Worm (Caenorhabditis elegans): Measurements from ENCODE around the gene tag-340.

Gene tag-340

DNA sequence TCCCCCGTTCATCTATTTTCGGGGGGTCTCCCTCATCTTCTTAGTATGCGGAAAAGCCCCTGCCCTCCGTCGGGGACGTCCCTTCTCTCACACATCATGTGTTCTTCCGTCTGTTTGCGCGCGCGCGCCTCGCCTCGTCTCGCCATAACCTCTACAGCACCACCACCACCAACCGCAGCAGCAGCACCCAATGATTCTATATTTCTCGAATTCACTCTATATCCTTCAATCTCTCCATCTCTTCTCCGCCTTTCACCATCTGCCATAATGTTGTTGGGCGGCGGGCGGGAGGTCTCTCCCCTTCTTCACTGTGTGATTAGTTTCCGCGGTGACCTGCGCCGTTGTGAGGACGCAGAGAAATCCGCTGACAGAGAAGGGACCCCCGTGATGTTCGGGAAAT is 47.0 kb downstream of the tag-340 start (continued):
- TF ChIP-seq nhr-237 (tag; optimal IDR thresholded peaks at IDR 0.05) (no peak), C34F6.9 (tag; optimal IDR thresholded peaks at IDR 0.05) (no peak), alr-1 (tag; optimal IDR thresholded peaks at IDR 0.05) (no peak), nhr-21 (tag; optimal IDR thresholded peaks at IDR 0.05) (no peak), egl-27 (tag; optimal IDR thresholded peaks at IDR 0.05) (no peak), sem-4 (tag; optimal IDR thresholded peaks at IDR 0.05) (no peak), nhr-10 (tag; optimal IDR thresholded peaks at IDR 0.05) (no peak), nhr-77 (tag; optimal IDR thresholded peaks at IDR 0.05) (no peak), F13H6.1 (tag; optimal IDR thresholded peaks at IDR 0.05) (peak; percentile 29), nhr-12 (tag; optimal IDR thresholded peaks at IDR 0.05) (no peak)

DNA sequence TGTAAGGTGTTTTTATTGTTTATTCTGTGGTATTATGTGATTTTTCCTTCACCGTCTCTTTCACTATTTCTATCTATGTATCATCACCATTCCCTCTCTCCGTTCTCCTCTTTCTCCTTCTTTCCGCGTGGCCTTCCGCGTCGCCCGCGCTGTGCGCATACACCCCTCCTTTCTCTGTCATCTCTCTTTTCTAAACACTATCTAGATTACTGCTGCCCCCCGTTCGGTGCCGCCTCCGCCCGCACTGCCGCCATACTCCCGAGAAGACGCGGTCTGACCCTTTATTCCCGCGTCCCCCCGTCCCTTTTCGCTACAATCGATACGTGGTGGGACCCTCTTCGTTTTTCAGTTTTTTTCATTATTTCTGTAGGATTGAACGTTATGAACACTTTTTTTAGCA is 48.3 kb downstream of the tag-340 start:
- no peak for TF ChIP-seq nhr-25 (tag; optimal IDR thresholded peaks at IDR 0.05)
- no peak for TF ChIP-seq peb-1 (tag; optimal IDR thresholded peaks at IDR 0.05)
- TF ChIP-seq C34F6.9 (tag; optimal IDR thresholded peaks at IDR 0.05), result no peak
- TF ChIP-seq nhr-237 (tag; optimal IDR thresholded peaks at IDR 0.05), result no peak
- no peak for TF ChIP-seq snpc-4 (tag; optimal IDR thresholded peaks at IDR 0.05)
- no peak for TF ChIP-seq zag-1 (tag; optimal IDR thresholded peaks at IDR 0.05)
- no peak for TF ChIP-seq nhr-129 (tag; optimal IDR thresholded peaks at IDR 0.05)
- no peak for TF ChIP-seq ZK546.5 (tag; optimal IDR thresholded peaks at IDR 0.05)
- TF ChIP-seq nhr-10 (tag; optimal IDR thresholded peaks at IDR 0.05), result no peak
- TF ChIP-seq sma-9 (GFP tag; optimal IDR thresholded peaks at IDR 0.05), result no peak
- no peak for TF ChIP-seq sma-9 (tag; optimal IDR thresholded peaks at IDR 0.05)
- no peak for TF ChIP-seq unc-55 (GFP tag; optimal IDR thresholded peaks at IDR 0.05)
- TF ChIP-seq lin-13 (GFP tag; optimal IDR thresholded peaks at IDR 0.05), result no peak
- TF ChIP-seq elt-1 (tag; optimal IDR thresholded peaks at IDR 0.05), result no peak

ce11 chrIII:4950345-4950744 is 50.0 kb downstream of the tag-340 start:
- TF ChIP-seq snpc-4 (tag; optimal IDR thresholded peaks at IDR 0.05) (no peak), C34F6.9 (tag; optimal IDR thresholded peaks at IDR 0.05) (peak; percentile 69), nhr-11 (tag; optimal IDR thresholded peaks at IDR 0.05) (no peak), F13H6.1 (tag; optimal IDR thresholded peaks at IDR 0.05) (peak; percentile 57), sem-4 (tag; optimal IDR thresholded peaks at IDR 0.05) (peak; percentile 6), crh-2 (tag; optimal IDR thresholded peaks at IDR 0.05) (peak; percentile 22), aly-2 (tag; optimal IDR thresholded peaks at IDR 0.05) (no peak), lin-11 (tag; optimal IDR thresholded peaks at IDR 0.05) (peak; percentile 33), mab-5 (tag; optimal IDR thresholded peaks at IDR 0.05) (no peak), nhr-23 (tag; optimal IDR thresholded peaks at IDR 0.05) (no peak), ztf-4 (tag; optimal IDR thresholded peaks at IDR 0.05) (no peak), sma-9 (GFP tag; optimal IDR thresholded peaks at IDR 0.05) (peak; percentile 25), sma-9 (tag; optimal IDR thresholded peaks at IDR 0.05) (no peak), peb-1 (tag; optimal IDR thresholded peaks at IDR 0.05) (no peak), mdl-1 (tag; optimal IDR thresholded peaks at IDR 0.05) (peak; percentile 13 to 37), lsy-2 (tag; optimal IDR thresholded peaks at IDR 0.05) (peak in 1 of 2 experiments; percentile 51), unc-55 (GFP tag; optimal IDR thresholded peaks at IDR 0.05) (peak; percentile 65), nhr-129 (tag; optimal IDR thresholded peaks at IDR 0.05) (peak; percentile 30), zag-1 (tag; optimal IDR thresholded peaks at IDR 0.05) (peak; percentile 68), ztf-1 (GFP tag; conservative IDR thresholded peaks at IDR 0.05) (no peak), nhr-77 (tag; optimal IDR thresholded peaks at IDR 0.05) (no peak), ZK546.5 (tag; optimal IDR thresholded peaks at IDR 0.05) (no peak)

DNA sequence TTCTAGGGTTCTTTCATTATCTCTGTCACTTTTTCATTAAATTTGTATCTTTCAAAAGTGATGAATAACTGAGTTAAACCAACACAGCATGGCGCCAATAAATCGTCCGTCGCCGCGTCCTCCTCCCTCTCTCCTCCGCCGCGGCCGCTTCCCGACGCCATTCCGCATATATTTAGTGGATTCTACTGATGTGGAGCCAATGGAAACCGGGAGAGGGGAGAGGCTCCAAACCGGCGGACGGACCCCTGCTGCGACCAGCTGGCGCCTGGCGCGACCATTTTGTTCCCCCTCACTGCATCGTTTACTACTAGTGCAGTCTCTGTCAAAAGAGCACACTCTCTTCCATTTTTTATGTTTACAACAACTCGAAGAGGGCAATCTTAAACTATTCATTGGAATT is 50.9 kb downstream of the tag-340 start:
- no peak for TF ChIP-seq nhr-10 (tag; optimal IDR thresholded peaks at IDR 0.05)
- no peak for TF ChIP-seq unc-62 (GFP tag; optimal IDR thresholded peaks at IDR 0.05)
- peak in 1 of 2 experiments; percentile 25 for TF ChIP-seq lsy-2 (tag; optimal IDR thresholded peaks at IDR 0.05)
- TF ChIP-seq nhr-77 (tag; optimal IDR thresholded peaks at IDR 0.05), result no peak
- no peak for TF ChIP-seq nhr-11 (tag; optimal IDR thresholded peaks at IDR 0.05)
- TF ChIP-seq Y55F3AM.14 (GFP tag; optimal IDR thresholded peaks at IDR 0.05), result no peak
- peak; percentile 20 for TF ChIP-seq C34F6.9 (tag; optimal IDR thresholded peaks at IDR 0.05)

- no peak for TF ChIP-seq nhr-11 (tag; optimal IDR thresholded peaks at IDR 0.05)
- TF ChIP-seq lin-11 (tag; optimal IDR thresholded peaks at IDR 0.05), result no peak
- TF ChIP-seq ztf-11 (tag; optimal IDR thresholded peaks at IDR 0.05), result no peak
- TF ChIP-seq C34F6.9 (tag; optimal IDR thresholded peaks at IDR 0.05), result no peak
- no peak for TF ChIP-seq nhr-10 (tag; optimal IDR thresholded peaks at IDR 0.05)
- TF ChIP-seq ceh-16 (tag; optimal IDR thresholded peaks at IDR 0.05), result no peak
- no peak for TF ChIP-seq ztf-4 (tag; optimal IDR thresholded peaks at IDR 0.05)
- TF ChIP-seq unc-39 (tag; optimal IDR thresholded peaks at IDR 0.05), result no peak
- TF ChIP-seq ceh-82 (tag; optimal IDR thresholded peaks at IDR 0.05), result no peak
- no peak for TF ChIP-seq unc-62 (GFP tag; optimal IDR thresholded peaks at IDR 0.05)
- TF ChIP-seq elt-3 (tag; optimal IDR thresholded peaks at IDR 0.05), result no peak
- TF ChIP-seq sem-4 (tag; optimal IDR thresholded peaks at IDR 0.05), result no peak
- TF ChIP-seq nhr-77 (tag; optimal IDR thresholded peaks at IDR 0.05), result no peak
- no peak for TF ChIP-seq mbf-1 (tag; optimal IDR thresholded peaks at IDR 0.05)
- no peak for TF ChIP-seq nhr-21 (tag; optimal IDR thresholded peaks at IDR 0.05)
Measured at ce11 chrIII:4951824-4952223, 51.5 kb downstream of the tag-340 start, which contains the start of gene flh-2. TSS of gene flh-2 (plus strand) at chrIII:4952124.

Measured in whole organism, L2 larva.